Worm (Caenorhabditis elegans): ENCODE data around the gene cpf-1.

DNA sequence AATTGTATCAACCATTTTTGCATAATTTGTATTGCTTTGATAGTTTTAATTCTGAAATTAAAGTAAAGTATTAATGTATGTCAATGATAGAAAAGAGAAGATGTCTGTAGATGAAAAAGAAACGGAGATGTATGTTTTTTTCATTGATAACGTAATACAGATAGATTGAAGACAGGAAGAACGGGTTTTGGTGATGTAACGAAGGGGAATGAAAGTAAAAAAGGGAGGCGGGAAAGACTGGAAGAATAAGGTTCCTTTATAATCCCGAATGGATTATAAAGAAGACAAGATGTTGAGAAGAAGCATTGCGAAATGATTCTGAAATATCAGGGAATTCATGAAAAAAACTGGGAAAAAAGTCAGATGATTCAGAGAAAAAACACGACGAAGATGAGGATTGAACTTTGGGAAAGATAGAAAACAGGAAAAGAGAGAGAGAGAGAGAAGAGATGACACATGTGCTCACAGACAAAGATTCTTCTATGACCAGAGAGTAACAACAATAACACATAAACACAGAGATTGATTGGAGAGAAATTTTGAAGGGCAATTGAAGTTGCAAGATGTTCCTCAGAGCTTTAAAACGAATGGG lies 17.1 kb downstream of the cpf-1 start, which contains the start of gene F54C9.11:
- TF ChIP-seq elt-3 (tag; optimal IDR thresholded peaks at IDR 0.05) (no peak), nhr-25 (tag; optimal IDR thresholded peaks at IDR 0.05) (no peak), egl-27 (tag; optimal IDR thresholded peaks at IDR 0.05) (no peak), nhr-237 (tag; optimal IDR thresholded peaks at IDR 0.05) (no peak), nhr-12 (tag; optimal IDR thresholded peaks at IDR 0.05) (no peak), nhr-6 (tag; optimal IDR thresholded peaks at IDR 0.05) (no peak), ama-1 (optimal IDR thresholded peaks at IDR 0.05) (no peak), nhr-10 (tag; optimal IDR thresholded peaks at IDR 0.05) (no peak), zag-1 (tag; optimal IDR thresholded peaks at IDR 0.05) (peak; percentile 15), nhr-129 (tag; optimal IDR thresholded peaks at IDR 0.05) (peak; percentile 63), aly-2 (tag; optimal IDR thresholded peaks at IDR 0.05) (no peak), lin-39 (tag; optimal IDR thresholded peaks at IDR 0.05) (no peak), snpc-4 (tag; optimal IDR thresholded peaks at IDR 0.05) (no peak)

Measured in whole organism, L2 larva.